Fruit fly (Drosophila melanogaster) whole organism, embryonic: Measurements from ENCODE around the gene Ir75d.

Experiments used
- Adf1 ChIP-seq: fragments of 200-800 bp; sonication (Bioruptor generic); IDR thresholded peaks from 2 replicates; pipeline ENCODE4 v1.3.6; 2022; ENCODE audit warnings: missing biosample characterization, missing genetic modification characterization
- Atf6 ChIP-seq: fragments of 200-800 bp; sonication (Bioruptor generic); IDR thresholded peaks from 2 replicates; pipeline ENCODE4 v1.3.6; 2022; ENCODE audit warnings: missing biosample characterization, missing genetic modification characterization
- BtbVII ChIP-seq: fragments of 200-800 bp; sonication (Bioruptor generic); optimal IDR thresholded peaks from 3 replicates; lab custom pipeline; 2017; ENCODE audit warnings: missing biosample characterization, mild to moderate bottlenecking, missing genetic modification characterization
- CG10274 ChIP-seq: fragments of 200-800 bp; sonication (Bioruptor generic); optimal IDR thresholded peaks from 3 replicates; lab custom pipeline; 2017; ENCODE audit warnings: missing biosample characterization, mild to moderate bottlenecking, missing genetic modification characterization
- CG10321 ChIP-seq: fragments of 200-800 bp; sonication (Bioruptor generic); IDR thresholded peaks from 2 replicates; pipeline ENCODE4 v1.3.6; 2022; ENCODE audit warnings: missing biosample characterization, missing genetic modification characterization
- CG10979 ChIP-seq: fragments of 200-800 bp; sonication (Bioruptor generic); optimal IDR thresholded peaks from 2 replicates; lab custom pipeline; 2018; ENCODE audit warnings: missing biosample characterization, mild to moderate bottlenecking, missing genetic modification characterization, moderate library complexity
- CG11247 ChIP-seq: fragments of 200-800 bp; sonication (Bioruptor generic); IDR thresholded peaks from 2 replicates; pipeline ENCODE4 v1.3.6; 2022; ENCODE audit warnings: missing biosample characterization, missing genetic modification characterization
- CG11695 ChIP-seq: fragments of 200-800 bp; sonication (Bioruptor generic); IDR thresholded peaks from 3 replicates; pipeline ENCODE4 v1.3.6; 2022; ENCODE audit warnings: missing biosample characterization, missing genetic modification characterization
- CG1233 ChIP-seq: fragments of 200-800 bp; sonication (Bioruptor generic); optimal IDR thresholded peaks from 4 replicates; lab custom pipeline; 2018; ENCODE audit warnings: missing biosample characterization, mild to moderate bottlenecking, missing genetic modification characterization
- CG13624 ChIP-seq: fragments of 200-800 bp; sonication (Bioruptor generic); optimal IDR thresholded peaks from 2 replicates; lab custom pipeline; 2016; ENCODE audit warnings: missing biosample characterization, missing genetic modification characterization
- CG13894 ChIP-seq: fragments of 200-800 bp; sonication (Bioruptor generic); optimal IDR thresholded peaks from 3 replicates; lab custom pipeline; 2018; ENCODE audit warnings: missing biosample characterization, mild to moderate bottlenecking, missing genetic modification characterization, moderate library complexity
- CG15269 ChIP-seq: fragments of 200-800 bp; sonication (Bioruptor generic); optimal IDR thresholded peaks from 2 replicates; lab custom pipeline; 2018; ENCODE audit warnings: missing biosample characterization, mild to moderate bottlenecking, missing genetic modification characterization, moderate library complexity
- CG17328 ChIP-seq: fragments of 200-800 bp; sonication (Bioruptor generic); IDR thresholded peaks from 2 replicates; pipeline ENCODE4 v1.3.6; 2022; ENCODE audit warnings: missing biosample characterization, missing genetic modification characterization
- CG2120 ChIP-seq: fragments of 200-800 bp; sonication (Bioruptor generic); optimal IDR thresholded peaks from 3 replicates; lab custom pipeline; 2016; ENCODE audit warnings: missing biosample characterization, missing genetic modification characterization
- CG30020 ChIP-seq: fragments of 200-800 bp; optimal IDR thresholded peaks from 2 replicates; lab custom pipeline; 2019; ENCODE audit warnings: missing biosample characterization, mild to moderate bottlenecking, missing genetic modification characterization, moderate library complexity
- CG30431 ChIP-seq: fragments of 200-800 bp; sonication (Bioruptor generic); optimal IDR thresholded peaks from 2 replicates; lab custom pipeline; 2017; ENCODE audit warnings: missing biosample characterization, missing genetic modification characterization
- CG31365 ChIP-seq: fragments of 200-800 bp; sonication (Bioruptor generic); optimal IDR thresholded peaks from 2 replicates; lab custom pipeline; 2018; ENCODE audit warnings: missing biosample characterization, mild to moderate bottlenecking, missing genetic modification characterization
- CG3281 ChIP-seq: fragments of 200-800 bp; sonication (Bioruptor generic); optimal IDR thresholded peaks from 3 replicates; lab custom pipeline; 2017; ENCODE audit warnings: missing biosample characterization, mild to moderate bottlenecking, missing genetic modification characterization
- CG4360 ChIP-seq: fragments of 200-800 bp; sonication (Bioruptor generic); IDR thresholded peaks from 2 replicates; pipeline ENCODE4 v1.3.6; 2022; ENCODE audit warnings: missing biosample characterization, missing genetic modification characterization
- CG4617 ChIP-seq: fragments of 200-800 bp; sonication (Bioruptor generic); optimal IDR thresholded peaks from 3 replicates; lab custom pipeline; 2016; ENCODE audit warnings: missing biosample characterization, missing genetic modification characterization, borderline replicate concordance
- CG7372 ChIP-seq: fragments of 200-800 bp; sonication (Bioruptor generic); IDR thresholded peaks from 2 replicates; pipeline ENCODE4 v1.3.6; 2022; ENCODE audit warnings: missing biosample characterization, missing genetic modification characterization
- CG7987 ChIP-seq: fragments of 200-800 bp; sonication (Bioruptor generic); optimal IDR thresholded peaks from 2 replicates; lab custom pipeline; 2018; ENCODE audit warnings: missing biosample characterization, mild to moderate bottlenecking, missing genetic modification characterization, moderate library complexity
- CG8924 ChIP-seq: fragments of 200-800 bp; optimal IDR thresholded peaks from 3 replicates; lab custom pipeline; 2019; ENCODE audit warnings: missing biosample characterization, mild to moderate bottlenecking, missing genetic modification characterization, moderate library complexity
- CG8944 ChIP-seq: fragments of 200-800 bp; sonication (Bioruptor generic); optimal IDR thresholded peaks from 3 replicates; lab custom pipeline; 2016; ENCODE audit warnings: missing biosample characterization, missing genetic modification characterization
- CG9797 ChIP-seq: fragments of 200-800 bp; sonication (Bioruptor generic); optimal IDR thresholded peaks from 3 replicates; lab custom pipeline; 2018; ENCODE audit warnings: missing biosample characterization, mild to moderate bottlenecking, missing genetic modification characterization
- CG9817 ChIP-seq: fragments of 200-800 bp; sonication (Bioruptor generic); optimal IDR thresholded peaks from 2 replicates; lab custom pipeline; 2018; ENCODE audit warnings: missing biosample characterization, mild to moderate bottlenecking, missing genetic modification characterization, moderate library complexity
- Chrac-16 ChIP-seq: fragments of 200-800 bp; sonication (Bioruptor generic); optimal IDR thresholded peaks from 3 replicates; lab custom pipeline; 2016; ENCODE audit warnings: missing biosample characterization, missing genetic modification characterization
- Ets97D ChIP-seq: fragments of 200-800 bp; sonication (Bioruptor generic); optimal IDR thresholded peaks from 3 replicates; lab custom pipeline; 2016; ENCODE audit warnings: missing biosample characterization, missing genetic modification characterization
- H2.0 ChIP-seq: fragments of 200-800 bp; sonication (Bioruptor generic); IDR thresholded peaks from 2 replicates; pipeline ENCODE4 v1.3.6; 2022; ENCODE audit warnings: missing biosample characterization, missing genetic modification characterization
- Lhr ChIP-seq: fragments of 200-800 bp; sonication (Bioruptor generic); optimal IDR thresholded peaks from 3 replicates; lab custom pipeline; 2017; ENCODE audit warnings: mild to moderate bottlenecking, missing biosample characterization, missing genetic modification reagents, missing genetic modification characterization
- Lpt ChIP-seq: fragments of >200 bp; optimal IDR thresholded peaks from 2 replicates; lab custom pipeline; 2018; ENCODE audit warnings: missing biosample characterization, missing genetic modification characterization
- MBD-R2 ChIP-seq: fragments of 200-800 bp; sonication (Bioruptor generic); IDR thresholded peaks from 2 replicates; pipeline ENCODE4 v1.3.6; 2022; ENCODE audit warnings: missing biosample characterization, missing genetic modification characterization
- Max ChIP-seq: fragments of 200-800 bp; sonication (Bioruptor generic); optimal IDR thresholded peaks from 2 replicates; lab custom pipeline; 2016; ENCODE audit warnings: missing biosample characterization, mild to moderate bottlenecking, missing genetic modification characterization
- Meics ChIP-seq: fragments of 200-800 bp; sonication (Bioruptor generic); optimal IDR thresholded peaks from 2 replicates; lab custom pipeline; 2017; ENCODE audit warnings: missing biosample characterization, mild to moderate bottlenecking, missing genetic modification characterization
- Nf-YC ChIP-seq: fragments of 200-800 bp; optimal IDR thresholded peaks from 3 replicates; lab custom pipeline; 2019; ENCODE audit warnings: missing biosample characterization, mild to moderate bottlenecking, missing genetic modification characterization, moderate library complexity
- NfI ChIP-seq: fragments of 200-800 bp; sonication (Bioruptor generic); optimal IDR thresholded peaks from 3 replicates; lab custom pipeline; 2018; ENCODE audit warnings: missing biosample characterization, mild to moderate bottlenecking, missing genetic modification characterization, moderate library complexity
- Oaz ChIP-seq: fragments of 200-800 bp; sonication (Bioruptor generic); IDR thresholded peaks from 2 replicates; pipeline ENCODE4 v1.3.6; 2022; ENCODE audit warnings: missing biosample characterization, missing genetic modification characterization
- Usf ChIP-seq: fragments of 200-800 bp; sonication (Bioruptor generic); optimal IDR thresholded peaks from 2 replicates; lab custom pipeline; 2017; ENCODE audit warnings: missing genotype, missing biosample characterization, missing genetic modification characterization
- ab ChIP-seq: fragments of 200-800 bp; sonication (Bioruptor generic); optimal IDR thresholded peaks from 2 replicates; lab custom pipeline; 2016; ENCODE audit warnings: missing biosample characterization, missing genetic modification characterization
- amos ChIP-seq: fragments of 200-800 bp; sonication (Bioruptor generic); IDR thresholded peaks from 2 replicates; pipeline ENCODE4 v1.3.6; 2022; ENCODE audit warnings: missing biosample characterization, missing genetic modification characterization; ENCODE audit not compliant: partially characterized antibody
- ara ChIP-seq: fragments of 200-800 bp; sonication (Bioruptor generic); IDR thresholded peaks from 2 replicates; pipeline ENCODE4 v1.3.6; 2022; ENCODE audit warnings: missing biosample characterization, missing genetic modification characterization
- dm ChIP-seq: fragments of 200-800 bp; sonication (Bioruptor generic); optimal IDR thresholded peaks from 3 replicates; lab custom pipeline; 2016; ENCODE audit warnings: missing biosample characterization, missing genetic modification characterization
- dysf ChIP-seq: fragments of 200-800 bp; sonication (Bioruptor generic); IDR thresholded peaks from 3 replicates; pipeline ENCODE4 v1.3.6; 2022; ENCODE audit warnings: missing biosample characterization, missing genetic modification characterization
- fd96Cb ChIP-seq: fragments of 200-800 bp; sonication (Bioruptor generic); optimal IDR thresholded peaks from 2 replicates; lab custom pipeline; 2018; ENCODE audit warnings: missing biosample characterization, mild to moderate bottlenecking, missing genetic modification characterization, moderate library complexity
- ftz-f1 ChIP-seq: fragments of 200-800 bp; sonication (Bioruptor generic); optimal IDR thresholded peaks from 2 replicates; lab custom pipeline; 2016; ENCODE audit warnings: missing biosample characterization, missing genetic modification characterization
- onecut ChIP-seq: fragments of 200-800 bp; sonication (Bioruptor generic); IDR thresholded peaks from 2 replicates; pipeline ENCODE4 v1.3.6; 2022; ENCODE audit warnings: missing biosample characterization, missing genetic modification characterization
- pho ChIP-seq: fragments of 200-800 bp; sonication (Bioruptor generic); optimal IDR thresholded peaks from 2 replicates; lab custom pipeline; 2016; ENCODE audit warnings: missing biosample characterization, missing genetic modification characterization
- pros ChIP-seq: fragments of 200-800 bp; sonication (Bioruptor generic); optimal IDR thresholded peaks from 3 replicates; lab custom pipeline; 2019; ENCODE audit warnings: missing biosample characterization, mild to moderate bottlenecking, missing genetic modification characterization, moderate library complexity
- seq ChIP-seq: fragments of 200-800 bp; sonication (Bioruptor generic); IDR thresholded peaks from 2 replicates; pipeline ENCODE4 v1.3.6; 2022; ENCODE audit warnings: missing biosample characterization, missing genetic modification characterization
- wek ChIP-seq: fragments of 200-800 bp; sonication (Bioruptor generic); optimal IDR thresholded peaks from 3 replicates; lab custom pipeline; 2018; ENCODE audit warnings: missing biosample characterization, mild to moderate bottlenecking, missing genetic modification characterization, moderate library complexity
- wor ChIP-seq: fragments of 200-800 bp; sonication (Bioruptor generic); IDR thresholded peaks from 2 replicates; pipeline ENCODE4 v1.3.6; 2022; ENCODE audit warnings: missing biosample characterization, missing genetic modification characterization
- zen ChIP-seq: fragments of 200-800 bp; sonication (Bioruptor generic); optimal IDR thresholded peaks from 3 replicates; lab custom pipeline; 2018; ENCODE audit warnings: missing biosample characterization, mild to moderate bottlenecking, missing genetic modification characterization, moderate library complexity

Gene Ir75d

dm6 chr3L:18867521-18867920 is 43.5 kb downstream of the Ir75d start, which contains the start of gene Dysb (continued):
- TF ChIP-seq CG8924 (tag; lab: Kevin White, UChicago) = peak; percentile 91
- TF ChIP-seq CG10274 (GFP tag; lab: Kevin White, UChicago) = peak; percentile 50
- TF ChIP-seq Lhr = peak; percentile 22
- TF ChIP-seq fd96Cb (tag; lab: Kevin White, UChicago) = peak; percentile 78
- TF ChIP-seq CG11247 = peak; percentile 89
- TF ChIP-seq CG10979 (tag; lab: Kevin White, UChicago) = peak; percentile 86
- TF ChIP-seq MBD-R2 (GFP tag; lab: Robert Waterston, UW) = peak; percentile 77
- TF ChIP-seq Usf = peak; percentile 61
- TF ChIP-seq CG30431 (GFP tag; lab: Kevin White, UChicago) = peak; percentile 59
- TF ChIP-seq Lpt (GFP tag; lab: Kevin White, UChicago) = no peak
- peak; percentile 88 for TF ChIP-seq ara (GFP tag; lab: Robert Waterston, UW)
- peak; percentile 67 for TF ChIP-seq Max (GFP tag; lab: Kevin White, UChicago)
- peak; percentile 50 for TF ChIP-seq ab (GFP tag; lab: Kevin White, UChicago)
- peak; percentile 88 for TF ChIP-seq BtbVII (GFP tag; lab: Kevin White, UChicago)
- no peak; the same call in 1 of the 2 replicates for TF ChIP-seq CG4360 (GFP tag; lab: Robert Waterston, UW)
- peak; percentile 39 for TF ChIP-seq CG4617
- TF ChIP-seq CG9817 (tag; lab: Kevin White, UChicago) = peak; percentile 79
- peak; percentile 89 for TF ChIP-seq H2.0 (GFP tag; lab: Robert Waterston, UW)
- TF ChIP-seq onecut (GFP tag; lab: Robert Waterston, UW) = peak; percentile 86
- peak; percentile 87 for TF ChIP-seq CG1233 (GFP tag; lab: Kevin White, UChicago)
- peak; percentile 81 for TF ChIP-seq Oaz (GFP tag; lab: Robert Waterston, UW)
- peak; percentile 33 for TF ChIP-seq Ets97D
- peak; percentile 83 for TF ChIP-seq Nf-YC
- TF ChIP-seq CG9797 = peak; percentile 25
- TF ChIP-seq CG30020 (tag; lab: Kevin White, UChicago) = peak; percentile 57
- peak; percentile 32 for TF ChIP-seq wek (GFP tag; lab: Kevin White, UChicago)
- peak; percentile 43; the same call in 1 of the 2 replicates for TF ChIP-seq wor (GFP tag; lab: Robert Waterston, UW)
- TF ChIP-seq dm (GFP tag; lab: Kevin White, UChicago) = no peak
- peak; percentile 89 for TF ChIP-seq Meics (GFP tag; lab: Kevin White, UChicago)
- TF ChIP-seq CG7987 (GFP tag; lab: Kevin White, UChicago) = peak; percentile 70
- TF ChIP-seq CG10321 (GFP tag; lab: Robert Waterston, UW) = peak; percentile 66
- peak; percentile 83 for TF ChIP-seq CG7372 (GFP tag; lab: Robert Waterston, UW)
- no peak for TF ChIP-seq amos (GFP tag; lab: Robert Waterston, UW)
- TF ChIP-seq zen (tag; lab: Kevin White, UChicago) = peak; percentile 75
- TF ChIP-seq CG13894 (tag; lab: Kevin White, UChicago) = peak; percentile 85
- peak; percentile 60 for TF ChIP-seq Adf1
- TF ChIP-seq CG11695 = peak; percentile 91
- TF ChIP-seq CG31365 = peak; percentile 60
- TF ChIP-seq pho (GFP tag; lab: Kevin White, UChicago) = peak; percentile 61
- TF ChIP-seq Atf6 (GFP tag; lab: Robert Waterston, UW) = peak; percentile 93
- TF ChIP-seq CG8944 (GFP tag; lab: Kevin White, UChicago) = peak; percentile 34
- peak; percentile 85 for TF ChIP-seq Chrac-16 (GFP tag; lab: Kevin White, UChicago)
- peak; percentile 94 for TF ChIP-seq CG17328
- TF ChIP-seq NfI = peak; percentile 86
- TF ChIP-seq dysf (GFP tag; lab: Robert Waterston, UW) = peak; percentile 89
- TF ChIP-seq CG3281 (GFP tag; lab: Kevin White, UChicago) = peak; percentile 82
- TF ChIP-seq ftz-f1 (GFP tag; lab: Kevin White, UChicago) = peak; percentile 49
- no peak for TF ChIP-seq pros (GFP tag; lab: Kevin White, UChicago)
- peak; percentile 88 for TF ChIP-seq CG2120 (GFP tag; lab: Kevin White, UChicago)
- TF ChIP-seq CG15269 (tag; lab: Kevin White, UChicago) = peak; percentile 94
- TF ChIP-seq CG13624 = peak; percentile 48
- TF ChIP-seq seq (GFP tag; lab: Robert Waterston, UW) = peak; percentile 90
